Worm (Caenorhabditis elegans): Measurements from ENCODE around the gene T22G5.1.

DNA sequence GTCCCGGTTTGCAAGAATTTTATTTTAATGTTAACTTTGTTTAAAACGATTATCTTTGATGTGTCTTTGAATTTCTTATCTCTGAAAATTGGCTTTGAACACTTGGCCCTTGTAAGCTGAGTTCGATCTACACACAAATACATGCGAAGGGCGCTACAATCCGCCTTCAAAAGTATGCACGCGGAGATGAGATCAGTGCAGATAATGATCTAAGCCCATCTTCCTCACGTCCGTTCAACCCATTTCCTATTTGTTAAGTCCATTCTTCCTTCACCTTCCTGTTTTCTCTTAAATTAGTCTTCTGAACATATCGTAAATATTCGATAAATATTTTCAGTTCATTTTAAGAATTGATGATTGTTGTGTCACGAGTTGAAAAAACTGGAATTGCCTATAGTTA is 10.3 kb upstream of the T22G5.1 start, which contains the start of gene nhr-175:
- TF ChIP-seq lsy-2 (tag; optimal IDR thresholded peaks at IDR 0.05), result no peak
- TF ChIP-seq nhr-237 (tag; optimal IDR thresholded peaks at IDR 0.05), result no peak
- TF ChIP-seq fos-1 (tag; optimal IDR thresholded peaks at IDR 0.05), result no peak
- TF ChIP-seq snpc-4 (tag; optimal IDR thresholded peaks at IDR 0.05), result no peak
- no peak for TF ChIP-seq mdl-1 (tag; optimal IDR thresholded peaks at IDR 0.05)
- TF ChIP-seq alr-1 (tag; optimal IDR thresholded peaks at IDR 0.05), result no peak
- TF ChIP-seq lin-13 (GFP tag; optimal IDR thresholded peaks at IDR 0.05), result no peak
- TF ChIP-seq ztf-11 (tag; optimal IDR thresholded peaks at IDR 0.05), result no peak
- TF ChIP-seq unc-55 (GFP tag; optimal IDR thresholded peaks at IDR 0.05), result no peak
- TF ChIP-seq nhr-77 (tag; optimal IDR thresholded peaks at IDR 0.05), result no peak
- TF ChIP-seq nhr-12 (tag; optimal IDR thresholded peaks at IDR 0.05), result no peak
